Fruit fly (Drosophila melanogaster) whole organism, prepupa: ENCODE data around the gene CG42764.

Experiments used
- CG1621 ChIP-seq: fragments of 200-800 bp; sonication (Bioruptor generic); optimal IDR thresholded peaks from 3 replicates; lab custom pipeline; 2018; ENCODE audit warnings: missing biosample characterization, mild to moderate bottlenecking, missing genetic modification characterization
- CG3919 ChIP-seq: fragments of 200-800 bp; sonication (Bioruptor generic); optimal IDR thresholded peaks from 3 replicates; lab custom pipeline; 2016; ENCODE audit warnings: missing biosample characterization, missing genetic modification characterization
- Eip93F ChIP-seq: fragments of 200-800 bp; sonication (Bioruptor generic); optimal IDR thresholded peaks from 2 replicates; lab custom pipeline; 2016; ENCODE audit warnings: missing biosample characterization, mild to moderate bottlenecking, missing genetic modification characterization
- achi ChIP-seq: fragments of 200-800 bp; sonication (Bioruptor generic); optimal IDR thresholded peaks from 3 replicates; lab custom pipeline; 2016; ENCODE audit warnings: missing biosample characterization, missing genetic modification characterization
- fd85E ChIP-seq: fragments of 200-800 bp; sonication (Bioruptor generic); optimal IDR thresholded peaks from 3 replicates; lab custom pipeline; 2016; ENCODE audit warnings: missing biosample characterization, missing genetic modification characterization
- topi ChIP-seq: fragments of 200-800 bp; sonication (Bioruptor generic); optimal IDR thresholded peaks from 3 replicates; lab custom pipeline; 2016; ENCODE audit warnings: missing biosample characterization, missing genetic modification characterization

DNA sequence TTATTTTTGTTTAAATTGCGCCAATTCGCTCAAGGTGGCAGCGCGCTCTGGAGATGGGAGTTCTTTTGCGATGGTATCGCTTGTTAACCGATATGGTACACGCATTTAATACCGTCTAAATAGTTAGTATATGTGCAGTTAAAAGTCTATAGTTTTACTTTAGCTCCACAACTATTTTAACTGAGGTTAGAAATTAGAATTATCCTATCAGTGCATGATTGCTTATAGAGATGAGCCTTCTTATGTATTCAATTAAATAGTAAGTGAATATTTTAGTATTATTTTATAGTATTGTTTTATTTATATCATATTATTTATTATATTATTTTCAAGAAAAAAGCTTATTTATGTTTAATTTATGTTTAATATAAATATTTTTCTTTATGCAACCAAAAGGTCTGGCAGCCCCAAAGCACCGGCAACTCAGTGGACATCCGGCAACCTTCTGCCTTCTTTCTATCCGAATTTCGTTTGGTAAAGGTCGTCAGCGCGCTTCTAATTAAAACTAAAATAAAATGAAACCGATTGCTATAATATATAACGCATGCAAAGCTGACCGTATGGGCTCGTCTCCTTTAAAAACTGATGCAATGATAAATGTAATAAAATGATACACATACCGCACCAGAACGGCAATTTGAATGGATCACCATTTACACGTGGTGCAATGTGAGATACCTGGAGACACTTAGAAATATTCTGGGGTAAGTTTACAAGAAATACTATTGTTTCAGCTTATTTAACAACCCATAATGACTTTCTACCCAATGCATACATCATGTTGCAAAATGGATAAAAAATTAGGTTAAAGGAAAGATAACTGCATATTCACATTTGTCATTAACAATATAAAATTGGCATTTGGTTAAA, 12.8 kb downstream of the CG42764 start, which contains the start of gene CG5199:
- peak; percentile 68 for TF ChIP-seq CG3919 (GFP tag; lab: Kevin White, UChicago)
- peak; percentile 57 for TF ChIP-seq achi (GFP tag; lab: Kevin White, UChicago)
- TF ChIP-seq Eip93F, result no peak
- TF ChIP-seq fd85E (GFP tag; lab: Kevin White, UChicago), result no peak
- peak; percentile 37 for TF ChIP-seq topi (GFP tag; lab: Kevin White, UChicago)
- TF ChIP-seq CG1621, result no peak
